Fruit fly (Drosophila melanogaster): ENCODE data around the gene CG13760.

The CG13760 gene

DNA sequence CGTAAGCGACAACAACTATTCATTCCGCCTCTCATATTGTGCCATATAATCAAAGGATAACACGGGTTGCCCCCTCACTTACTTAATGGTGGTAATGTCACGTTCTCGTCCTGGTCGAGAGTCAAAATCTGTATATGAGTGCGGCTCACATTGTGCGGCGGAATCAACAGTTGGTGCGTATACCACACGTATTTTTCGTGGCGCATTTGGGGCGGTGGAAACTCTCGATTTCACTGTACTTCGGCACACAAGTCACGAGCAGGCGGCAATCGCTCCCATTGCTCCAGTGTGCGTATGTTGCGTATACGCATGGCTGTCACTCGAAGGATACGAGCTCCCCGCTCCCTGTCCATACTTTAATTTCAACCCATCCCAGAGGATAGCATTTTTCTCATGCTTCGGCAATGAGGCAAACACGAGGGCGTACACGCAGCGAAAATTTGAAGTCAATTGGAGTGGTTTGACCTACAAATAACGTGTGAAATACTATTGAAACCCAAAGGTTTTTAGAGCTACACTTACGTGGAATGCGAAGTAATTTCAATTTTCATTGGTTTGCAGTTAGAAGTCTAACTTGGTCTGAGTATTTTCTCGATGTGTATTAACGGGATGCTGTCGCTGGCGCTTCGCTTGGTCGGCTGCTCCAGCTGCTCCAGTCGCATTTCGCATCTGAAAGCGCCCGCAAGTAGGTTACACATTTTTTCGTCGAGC, 3.6 kb downstream of the CG13760 start (continued):
- TF ChIP-seq CG12769 (tag; optimal IDR thresholded peaks at IDR 0.05) = peak; percentile 92
- TF ChIP-seq CG17359 (tag; optimal IDR thresholded peaks at IDR 0.05) = peak; percentile 74
- TF ChIP-seq CG31441 (GFP tag; IDR thresholded peaks at IDR 0.05) = peak; percentile 67
- TF ChIP-seq chm (GFP tag; IDR thresholded peaks at IDR 0.05) = no peak
- peak; percentile 33; the same call in 1 of the 3 replicates for TF ChIP-seq sr (GFP tag; IDR thresholded peaks at IDR 0.05)
- 0 out of 3 replicates have a peak, but pooled peaks have one; percentile 34 for TF ChIP-seq gce (GFP tag; IDR thresholded peaks at IDR 0.05)
- TF ChIP-seq CG10209 (GFP tag; optimal IDR thresholded peaks at IDR 0.05) = peak; percentile 73
- TF ChIP-seq CkIIα-i1 (GFP tag; IDR thresholded peaks at IDR 0.05) = 0 out of 2 replicates have a peak, but pooled peaks have one; percentile 32
- TF ChIP-seq Rfx (GFP tag; IDR thresholded peaks at IDR 0.05) = peak; percentile 87
- TF ChIP-seq CG15269 (tag; optimal IDR thresholded peaks at IDR 0.05) = peak; percentile 72
- no peak for TF ChIP-seq gfzf (GFP tag; optimal IDR thresholded peaks at IDR 0.05)
- TF ChIP-seq fru (optimal IDR thresholded peaks at IDR 0.05) = no peak
- TF ChIP-seq chinmo (GFP tag; IDR thresholded peaks at IDR 0.05; ENCODE audit: partially characterized antibody) = no peak
- peak; percentile 0 for TF ChIP-seq CG14710 (tag; optimal IDR thresholded peaks at IDR 0.05)
- TF ChIP-seq CG34376 (GFP tag; optimal IDR thresholded peaks at IDR 0.05) = no peak
- peak; percentile 48; the same call in 1 of the 2 replicates for TF ChIP-seq CG1024 (GFP tag; IDR thresholded peaks at IDR 0.05)
- peak; percentile 69 for TF ChIP-seq CG10147 (GFP tag; optimal IDR thresholded peaks at IDR 0.05)
- no peak for TF ChIP-seq hkb (optimal IDR thresholded peaks at IDR 0.05)
- peak; percentile 80 for TF ChIP-seq hkb (GFP tag; IDR thresholded peaks at IDR 0.05)
- TF ChIP-seq CG5180 (GFP tag; optimal IDR thresholded peaks at IDR 0.05) = peak; percentile 3
- TF ChIP-seq tup (GFP tag; optimal IDR thresholded peaks at IDR 0.05) = peak; percentile 54
- no peak for TF ChIP-seq Lpt (GFP tag; optimal IDR thresholded peaks at IDR 0.05)
- peak; percentile 53 for TF ChIP-seq CG10654 (GFP tag; optimal IDR thresholded peaks at IDR 0.05)
- no peak for TF ChIP-seq danr (GFP tag; IDR thresholded peaks at IDR 0.05)
- TF ChIP-seq CG6272 (GFP tag; IDR thresholded peaks at IDR 0.05) = peak; percentile 53; the same call in 1 of the 2 replicates
- no peak for TF ChIP-seq corto (GFP tag; optimal IDR thresholded peaks at IDR 0.05)
- TF ChIP-seq crp (GFP tag; optimal IDR thresholded peaks at IDR 0.05) = peak in 1 of 2 experiments; percentile 20
- no peak for TF ChIP-seq gcm (GFP tag; optimal IDR thresholded peaks at IDR 0.05)
- TF ChIP-seq lilli (GFP tag; optimal IDR thresholded peaks at IDR 0.05) = peak; percentile 86
- peak; percentile 66 for TF ChIP-seq crc (GFP tag; optimal IDR thresholded peaks at IDR 0.05)
- TF ChIP-seq CG3995 (GFP tag; optimal IDR thresholded peaks at IDR 0.05) = peak; percentile 8
- peak; percentile 36 for TF ChIP-seq Mes4 (GFP tag; optimal IDR thresholded peaks at IDR 0.05)
- TF ChIP-seq ATbp (GFP tag; optimal IDR thresholded peaks at IDR 0.05) = peak; percentile 68
- TF ChIP-seq CG1233 (GFP tag; optimal IDR thresholded peaks at IDR 0.05) = peak; percentile 67
- TF ChIP-seq Dbx (GFP tag; IDR thresholded peaks at IDR 0.05) = peak; percentile 91
- no peak for TF ChIP-seq lola (GFP tag; optimal IDR thresholded peaks at IDR 0.05)
- TF ChIP-seq CG32532 (GFP tag; IDR thresholded peaks at IDR 0.05) = peak; percentile 88
- no peak for TF ChIP-seq Sin3A (optimal IDR thresholded peaks at IDR 0.05)
- peak; percentile 46 for TF ChIP-seq Mad (GFP tag; optimal IDR thresholded peaks at IDR 0.05)
- 0 out of 2 replicates have a peak, but pooled peaks have one; percentile 26 for TF ChIP-seq CG16779 (GFP tag; IDR thresholded peaks at IDR 0.05)
- peak; percentile 64 for TF ChIP-seq CG1792 (GFP tag; optimal IDR thresholded peaks at IDR 0.05)
- peak; percentile 64 for TF ChIP-seq tio (GFP tag; optimal IDR thresholded peaks at IDR 0.05)
- TF ChIP-seq sd (tag; optimal IDR thresholded peaks at IDR 0.05) = peak; percentile 52
- TF ChIP-seq CG4404 (GFP tag; IDR thresholded peaks at IDR 0.05) = peak; percentile 52
- TF ChIP-seq CG11398 (GFP tag; optimal IDR thresholded peaks at IDR 0.05) = peak; percentile 52
- peak; percentile 59; the same call in 2 of the 3 replicates for TF ChIP-seq B-H1 (GFP tag; IDR thresholded peaks at IDR 0.05)
- peak; percentile 38 for TF ChIP-seq btn (GFP tag; optimal IDR thresholded peaks at IDR 0.05)
- peak; percentile 45 for TF ChIP-seq CG31365 (tag; optimal IDR thresholded peaks at IDR 0.05)
- peak; percentile 51 for TF ChIP-seq CG10543 (GFP tag; optimal IDR thresholded peaks at IDR 0.05)
- TF ChIP-seq CG4282 (GFP tag; optimal IDR thresholded peaks at IDR 0.05) = no peak

Data from whole organism, embryonic.